Fruit fly (Drosophila melanogaster): ENCODE measurements around the gene CG4281.
A peak's percentile ranks its signal among the peaks of the same experiment; 100 is the strongest.

CG4281 gene

DNA sequence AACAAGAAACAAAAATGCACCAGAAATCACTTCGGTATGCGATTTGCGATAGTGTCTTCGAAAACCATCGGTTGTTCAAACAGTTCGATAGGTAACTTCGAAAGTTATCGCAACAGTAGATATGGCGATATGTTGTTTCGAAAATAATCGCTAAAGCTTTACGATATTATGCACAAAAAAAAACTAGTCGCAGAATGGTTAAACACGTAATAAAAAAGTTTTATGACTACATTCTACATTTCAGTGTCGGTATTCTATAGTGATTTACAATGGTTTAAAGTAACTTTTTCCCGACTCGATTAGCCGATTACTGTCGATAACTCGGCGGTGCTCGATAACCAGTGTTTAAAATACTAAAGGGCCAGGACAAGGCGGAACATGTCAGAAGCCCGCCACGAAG is at the start of gene CG4281:
CG4281 (minus strand) TSS at position 70 of the 400 bp plus-strand sequence.
- TF ChIP-seq noc (tag; optimal IDR thresholded peaks at IDR 0.05), result no peak

- no peak for TF ChIP-seq noc (tag; optimal IDR thresholded peaks at IDR 0.05)
Observed at dm6 chrX:2112660-2113059, 47.7 kb upstream of the CG4281 start.

DNA sequence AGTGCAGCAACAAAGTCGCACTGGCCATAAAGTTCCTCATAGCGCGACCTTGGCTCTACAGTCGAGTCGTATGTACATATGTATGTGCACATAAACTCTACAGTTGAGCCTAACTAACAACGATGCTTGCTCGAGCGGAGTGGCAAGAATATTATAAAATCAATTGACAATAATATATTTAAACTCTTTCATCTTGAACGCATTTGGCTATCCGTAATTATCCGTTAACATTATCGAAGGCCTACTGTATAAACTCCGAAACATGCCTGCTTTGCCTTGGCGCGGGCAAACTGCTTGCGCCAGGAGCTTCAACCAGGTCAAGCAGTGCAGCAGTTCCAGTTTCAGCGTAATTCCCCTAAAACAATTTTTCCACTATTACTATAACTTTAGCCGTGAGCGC is 43.7 kb upstream of the CG4281 start:
- no peak for TF ChIP-seq noc (tag; optimal IDR thresholded peaks at IDR 0.05)

- TF ChIP-seq noc (tag; optimal IDR thresholded peaks at IDR 0.05), result no peak
Observed at dm6 chrX:2107782-2108409, 43.0 kb upstream of the CG4281 start.

- TF ChIP-seq noc (tag; optimal IDR thresholded peaks at IDR 0.05), result no peak
Observed at dm6 chrX:2106367-2106766, 41.4 kb upstream of the CG4281 start.

- TF ChIP-seq noc (tag; optimal IDR thresholded peaks at IDR 0.05), result no peak
Observed at dm6 chrX:2104365-2104764, 39.4 kb upstream of the CG4281 start.

DNA sequence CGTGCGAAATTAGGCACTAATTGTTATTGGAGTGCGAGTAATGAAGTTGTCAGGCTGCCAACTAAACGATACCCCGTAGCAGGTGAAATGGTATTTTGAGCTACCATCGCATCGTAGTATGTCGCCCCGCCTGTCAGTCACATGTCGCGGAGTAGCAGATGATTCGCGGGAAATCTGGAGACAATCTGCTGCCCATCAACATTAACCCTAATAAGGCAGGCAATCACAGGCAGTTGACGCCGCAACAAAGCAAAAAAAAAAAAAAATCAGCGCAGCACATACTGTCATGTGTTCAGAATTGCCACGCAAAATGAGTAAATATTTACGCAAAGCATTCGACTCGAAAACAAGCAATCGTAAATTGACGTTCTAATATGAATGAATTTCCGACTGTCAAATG is 38.9 kb upstream of the CG4281 start:
- TF ChIP-seq noc (tag; optimal IDR thresholded peaks at IDR 0.05), result no peak

- TF ChIP-seq noc (tag; optimal IDR thresholded peaks at IDR 0.05), result no peak
Observed at dm6 chrX:2098267-2098666, 33.3 kb upstream of the CG4281 start.

DNA sequence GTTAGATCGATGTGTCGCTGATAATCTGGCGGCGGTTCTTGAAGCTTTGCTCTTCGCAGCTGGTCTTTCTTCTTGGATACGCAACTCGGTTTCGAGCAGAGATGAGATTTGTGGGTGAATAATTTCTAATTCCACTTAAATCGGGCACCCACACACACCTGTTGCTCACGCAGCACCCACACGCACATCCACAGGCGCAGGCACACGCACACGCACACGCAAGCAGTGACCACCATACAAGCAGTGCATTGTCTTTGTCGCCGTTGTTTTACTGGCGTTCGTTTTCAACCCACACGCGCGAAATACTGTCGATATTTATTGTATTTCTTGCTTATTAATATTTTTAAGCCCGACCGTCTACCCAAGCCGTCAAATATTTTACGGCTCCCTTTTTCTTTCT is 31.4 kb upstream of the CG4281 start:
- TF ChIP-seq noc (tag; optimal IDR thresholded peaks at IDR 0.05), result no peak

DNA sequence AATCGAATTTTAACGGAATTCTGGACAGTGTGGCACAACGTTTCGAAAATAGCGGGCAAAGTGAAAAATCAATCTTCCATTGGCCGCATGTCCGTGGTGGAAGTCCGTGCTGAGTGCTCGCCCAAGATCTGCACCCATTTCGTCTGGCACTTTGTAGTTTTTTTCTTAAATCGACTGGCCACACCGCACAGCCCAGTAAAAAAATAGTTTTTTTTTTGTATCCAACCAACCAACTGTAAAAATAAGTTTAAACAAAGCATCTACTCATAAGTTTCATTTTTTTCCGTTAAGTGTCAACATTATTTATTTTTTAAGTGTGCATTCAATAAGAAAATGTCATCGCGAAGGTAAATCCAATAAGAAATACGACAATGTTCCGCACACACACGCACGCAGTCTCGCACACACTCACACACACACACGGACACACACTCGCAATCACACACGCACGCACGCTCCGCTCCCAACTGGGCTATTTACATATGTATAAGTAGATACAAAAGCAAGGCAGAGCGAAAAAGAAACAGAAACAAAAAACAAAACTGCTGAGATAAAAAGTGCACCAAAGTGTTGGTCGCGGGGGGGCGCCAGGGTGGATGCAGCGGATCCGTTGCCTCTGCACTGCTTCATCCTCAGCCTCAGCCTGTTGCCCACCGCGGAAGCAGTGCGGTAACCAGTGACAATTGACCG is 29.3 kb upstream of the CG4281 start, which contains the start of gene csw:
csw (plus strand) TSS at position 163 of the 690 bp plus-strand sequence.
- peak; percentile 12 for TF ChIP-seq noc (tag; optimal IDR thresholded peaks at IDR 0.05)

dm6 chrX:2089812-2090211 is 24.9 kb upstream of the CG4281 start:
- no peak for TF ChIP-seq noc (tag; optimal IDR thresholded peaks at IDR 0.05)

DNA sequence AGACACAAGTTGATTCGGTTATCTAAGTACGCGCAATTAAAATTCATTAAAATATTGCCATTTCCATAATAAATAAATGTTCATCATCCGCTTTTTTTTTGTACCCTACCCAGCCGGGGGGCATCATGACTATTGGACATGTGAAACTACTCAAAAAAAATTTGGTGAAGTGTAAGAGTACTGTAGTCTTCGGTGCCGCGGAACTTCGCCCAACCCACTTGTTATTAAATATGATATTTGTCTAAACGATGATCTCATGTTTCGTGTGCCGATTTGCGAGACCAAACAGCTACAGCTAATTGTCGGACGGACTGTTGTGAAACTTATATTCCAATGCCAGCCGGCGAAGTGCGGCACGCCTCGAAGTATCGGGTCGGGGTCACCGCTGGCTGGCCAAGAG is 23.9 kb upstream of the CG4281 start:
- TF ChIP-seq noc (tag; optimal IDR thresholded peaks at IDR 0.05), result no peak

- TF ChIP-seq noc (tag; optimal IDR thresholded peaks at IDR 0.05), result peak; percentile 18
Observed at dm6 chrX:2087501-2087900, 22.6 kb upstream of the CG4281 start.

DNA sequence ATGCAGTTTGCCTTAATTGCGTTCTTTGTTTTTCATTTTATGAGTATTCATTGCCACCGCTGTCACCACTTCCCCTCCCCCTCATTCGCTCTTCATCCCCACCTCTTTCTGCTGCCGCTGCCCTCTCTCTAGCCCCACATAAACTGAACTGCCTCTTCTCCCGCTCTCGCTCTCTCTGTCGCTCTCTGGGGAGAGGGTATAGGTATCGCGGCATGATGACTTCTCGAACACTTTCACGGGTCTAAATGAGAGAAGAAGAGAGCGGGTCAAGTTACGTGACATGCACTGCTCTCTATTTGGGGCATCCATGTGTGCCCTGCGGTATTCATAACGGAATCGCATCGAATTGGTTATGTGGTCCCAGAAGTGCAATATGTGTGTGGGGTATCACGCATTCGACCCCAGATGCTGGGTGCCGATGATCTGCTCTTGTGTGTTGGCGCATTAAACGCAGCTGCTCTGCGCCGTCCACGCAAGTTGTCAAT is 18.8 kb upstream of the CG4281 start:
- TF ChIP-seq noc (tag; optimal IDR thresholded peaks at IDR 0.05), result peak; percentile 43

DNA sequence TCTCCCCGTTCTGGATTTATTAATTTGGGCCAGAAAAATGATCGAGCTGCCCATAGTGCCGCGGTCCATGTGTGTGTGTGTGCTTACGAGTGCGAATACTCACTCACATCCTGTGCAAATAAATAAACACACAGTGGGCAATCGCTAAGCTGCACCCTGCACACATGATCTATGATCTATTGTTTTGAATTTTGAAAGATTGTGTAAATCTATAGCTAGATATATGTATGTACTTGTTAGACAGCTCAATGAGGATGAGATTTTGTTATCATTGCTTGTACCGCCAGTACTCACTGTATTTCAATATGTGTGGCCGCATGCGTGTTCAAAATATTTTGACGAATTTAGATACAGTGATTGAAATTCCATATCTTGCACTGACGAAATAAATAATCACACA is 18.2 kb upstream of the CG4281 start:
- peak; percentile 91 for TF ChIP-seq noc (tag; optimal IDR thresholded peaks at IDR 0.05)

dm6 chrX:2081848-2082365 is 17.0 kb upstream of the CG4281 start:
- no peak for TF ChIP-seq noc (tag; optimal IDR thresholded peaks at IDR 0.05)

dm6 chrX:2080367-2080927 is 15.5 kb upstream of the CG4281 start, which contains the start of the genes CG16903 and Unc-76:
TSS of gene CG16903 (minus strand) at chrX:2080405.
TSS of gene Unc-76 (plus strand) at chrX:2080610.
- peak; percentile 45 for TF ChIP-seq noc (tag; optimal IDR thresholded peaks at IDR 0.05)

Measured in whole organism, larva.